Fruit fly (Drosophila melanogaster) whole organism, embryonic: Measurements from ENCODE around the gene Rsph3.
A peak's percentile ranks its signal among the peaks of the same experiment; 100 is the strongest.

Source experiments
- BEAF-32 ChIP-seq: fragments of 200-800 bp; sonication (Bioruptor generic); optimal IDR thresholded peaks from 3 replicates; lab custom pipeline; 2017; ENCODE audit warnings: missing biosample characterization, missing genetic modification characterization, mild to moderate bottlenecking, moderate library complexity, missing genetic modification reagents
- Bgb ChIP-seq: fragments of 200-800 bp; sonication (Bioruptor generic); IDR thresholded peaks from 2 replicates; pipeline ENCODE4 v1.3.6; 2022; ENCODE audit warnings: missing biosample characterization, missing genetic modification characterization; ENCODE audit not compliant: partially characterized antibody
- CG10267 ChIP-seq: fragments of 200-800 bp; sonication (Bioruptor generic); optimal IDR thresholded peaks from 2 replicates; lab custom pipeline; 2018; ENCODE audit warnings: missing biosample characterization, mild to moderate bottlenecking, missing genetic modification characterization, moderate library complexity
- CG10431 ChIP-seq: fragments of 200-800 bp; sonication (Bioruptor generic); optimal IDR thresholded peaks from 3 replicates; lab custom pipeline; 2018; ENCODE audit warnings: missing biosample characterization, mild to moderate bottlenecking, missing genetic modification characterization
- CG10654 ChIP-seq: fragments of 200-800 bp; sonication (Bioruptor generic); optimal IDR thresholded peaks from 2 replicates; lab custom pipeline; 2016; ENCODE audit warnings: missing biosample characterization, missing genetic modification characterization
- CG13287 ChIP-seq: fragments of 200-800 bp; sonication (Bioruptor generic); IDR thresholded peaks from 2 replicates; pipeline ENCODE4 v1.3.6; 2022; ENCODE audit warnings: missing biosample characterization, missing genetic modification characterization; ENCODE audit not compliant: partially characterized antibody
- CG16813 ChIP-seq: fragments of 200-800 bp; sonication (Bioruptor generic); IDR thresholded peaks from 3 replicates; pipeline ENCODE4 v1.3.6; 2022; ENCODE audit warnings: missing biosample characterization, missing genetic modification characterization; ENCODE audit not compliant: partially characterized antibody
- CG17829 ChIP-seq: fragments of 200-800 bp; optimal IDR thresholded peaks from 2 replicates; lab custom pipeline; 2019; ENCODE audit warnings: missing biosample characterization, mild to moderate bottlenecking, missing genetic modification characterization, moderate library complexity
- CG2199 ChIP-seq: fragments of 200-800 bp; sonication (Bioruptor generic); IDR thresholded peaks from 3 replicates; pipeline ENCODE4 v1.3.6; 2022; ENCODE audit warnings: missing biosample characterization, missing genetic modification characterization
- CG31365 ChIP-seq: fragments of 200-800 bp; sonication (Bioruptor generic); optimal IDR thresholded peaks from 2 replicates; lab custom pipeline; 2018; ENCODE audit warnings: missing biosample characterization, mild to moderate bottlenecking, missing genetic modification characterization
- CG42726 ChIP-seq: fragments of 200-800 bp; sonication (Bioruptor generic); IDR thresholded peaks from 2 replicates; pipeline ENCODE4 v1.3.6; 2022; ENCODE audit warnings: missing biosample characterization, missing genetic modification characterization; ENCODE audit not compliant: partially characterized antibody
- CG4617 ChIP-seq: fragments of 200-800 bp; sonication (Bioruptor generic); optimal IDR thresholded peaks from 3 replicates; lab custom pipeline; 2016; ENCODE audit warnings: missing biosample characterization, missing genetic modification characterization, borderline replicate concordance
- CG4854 ChIP-seq: fragments of 200-800 bp; sonication (Bioruptor generic); optimal IDR thresholded peaks from 2 replicates; lab custom pipeline; 2016; ENCODE audit warnings: missing biosample characterization, missing genetic modification characterization, inconsistent platforms
- CG5953 ChIP-seq: fragments of 200-800 bp; sonication (Bioruptor generic); IDR thresholded peaks from 2 replicates; pipeline ENCODE4 v1.3.6; 2022; ENCODE audit warnings: missing biosample characterization, missing genetic modification characterization
- CG6791 ChIP-seq: fragments of 200-800 bp; sonication (Bioruptor generic); IDR thresholded peaks from 3 replicates; pipeline ENCODE4 v1.3.6; 2022; ENCODE audit warnings: missing biosample characterization, missing genetic modification characterization; ENCODE audit not compliant: partially characterized antibody
- CG7357 ChIP-seq: fragments of 200-800 bp; sonication (Bioruptor generic); IDR thresholded peaks from 3 replicates; pipeline ENCODE4 v1.3.6; 2022; ENCODE audit warnings: missing biosample characterization, missing genetic modification characterization
- CG7372 ChIP-seq: fragments of 200-800 bp; sonication (Bioruptor generic); IDR thresholded peaks from 2 replicates; pipeline ENCODE4 v1.3.6; 2022; ENCODE audit warnings: missing biosample characterization, missing genetic modification characterization
- CTCF ChIP-seq: fragments of 200-800 bp; sonication (Bioruptor generic); optimal IDR thresholded peaks from 2 replicates; lab custom pipeline; 2017; ENCODE audit warnings: missing biosample characterization, mild to moderate bottlenecking, missing genetic modification characterization, moderate library complexity
- CkIIα-i1 ChIP-seq: fragments of 200-800 bp; sonication (Bioruptor generic); IDR thresholded peaks from 2 replicates; pipeline ENCODE4 v1.3.6; 2022; ENCODE audit warnings: missing biosample characterization, missing genetic modification characterization
- Dfd ChIP-seq, 2 experiments: fragments of >200 bp; optimal IDR thresholded peaks; 2 replicates each; lab custom pipeline; 2017; ENCODE audit warnings: missing biosample characterization in 2 of 2, missing genetic modification characterization in 2 of 2
- HmgZ ChIP-seq: fragments of 200-800 bp; sonication (Bioruptor generic); optimal IDR thresholded peaks from 2 replicates; lab custom pipeline; 2018; ENCODE audit warnings: missing biosample characterization, mild to moderate bottlenecking, missing genetic modification characterization
- Max ChIP-seq: fragments of 200-800 bp; sonication (Bioruptor generic); optimal IDR thresholded peaks from 2 replicates; lab custom pipeline; 2016; ENCODE audit warnings: missing biosample characterization, mild to moderate bottlenecking, missing genetic modification characterization
- NC2β ChIP-seq: fragments of 200-800 bp; sonication (Bioruptor generic); optimal IDR thresholded peaks from 2 replicates; lab custom pipeline; 2016; ENCODE audit warnings: missing biosample characterization, missing genetic modification characterization
- Opbp ChIP-seq: fragments of 200-800 bp; sonication (Bioruptor generic); IDR thresholded peaks from 3 replicates; pipeline ENCODE4 v1.3.6; 2022; ENCODE audit warnings: missing biosample characterization, missing genetic modification characterization; ENCODE audit not compliant: partially characterized antibody
- PHDP ChIP-seq: fragments of 200-800 bp; sonication (Bioruptor generic); optimal IDR thresholded peaks from 3 replicates; lab custom pipeline; 2018; ENCODE audit warnings: missing biosample characterization, mild to moderate bottlenecking, missing genetic modification characterization, moderate library complexity
- Ravus ChIP-seq: fragments of 200-800 bp; sonication (Bioruptor generic); IDR thresholded peaks from 2 replicates; pipeline ENCODE4 v1.3.6; 2022; ENCODE audit warnings: missing biosample characterization, missing genetic modification characterization
- Sin3A ChIP-seq: fragments of >200 bp; optimal IDR thresholded peaks from 2 replicates; lab custom pipeline; 2018
- Stat92E ChIP-seq, 3 experiments: fragments of >200 bp in 2 of 3; fragments of 200-800 bp in 1 of 3; sonication (Bioruptor generic) in 1 of 3; optimal IDR thresholded peaks; 2 replicates each; lab custom pipeline; 2017 to 2019; ENCODE audit warnings: missing biosample characterization in 3 of 3, missing genetic modification characterization in 3 of 3, mild to moderate bottlenecking in 1 of 3, moderate library complexity in 1 of 3
- YL-1 ChIP-seq: fragments of 200-800 bp; sonication (Bioruptor generic); optimal IDR thresholded peaks from 3 replicates; lab custom pipeline; 2017; ENCODE audit warnings: missing biosample characterization, mild to moderate bottlenecking, missing genetic modification characterization
- abd-A ChIP-seq: fragments of 200-800 bp; sonication (Bioruptor generic); optimal IDR thresholded peaks from 3 replicates; lab custom pipeline; 2019; ENCODE audit warnings: missing biosample characterization, mild to moderate bottlenecking, missing genetic modification characterization, moderate library complexity
- amos ChIP-seq: fragments of 200-800 bp; sonication (Bioruptor generic); IDR thresholded peaks from 2 replicates; pipeline ENCODE4 v1.3.6; 2022; ENCODE audit warnings: missing biosample characterization, missing genetic modification characterization; ENCODE audit not compliant: partially characterized antibody
- ash1 ChIP-seq: fragments of 200-800 bp; sonication (Bioruptor generic); optimal IDR thresholded peaks from 2 replicates; lab custom pipeline; 2018; ENCODE audit warnings: missing biosample characterization, mild to moderate bottlenecking, missing genetic modification characterization
- cas ChIP-seq: fragments of 200-800 bp; sonication (Bioruptor generic); IDR thresholded peaks from 2 replicates; pipeline ENCODE4 v1.3.6; 2022; ENCODE audit warnings: missing biosample characterization, missing genetic modification characterization
- chinmo ChIP-seq: fragments of 200-800 bp; sonication (Bioruptor generic); IDR thresholded peaks from 4 replicates; pipeline ENCODE4 v1.3.6; 2022; ENCODE audit warnings: missing biosample characterization, missing genetic modification characterization; ENCODE audit not compliant: partially characterized antibody
- crc ChIP-seq: fragments of 200-800 bp; sonication (Bioruptor generic); optimal IDR thresholded peaks from 2 replicates; lab custom pipeline; 2016; ENCODE audit warnings: missing biosample characterization, missing genetic modification characterization
- dati ChIP-seq: fragments of 200-800 bp; sonication (Bioruptor generic); IDR thresholded peaks from 2 replicates; pipeline ENCODE4 v1.3.6; 2022; ENCODE audit warnings: missing biosample characterization, missing genetic modification characterization
- dmrt99B ChIP-seq: fragments of 200-800 bp; sonication (Bioruptor generic); optimal IDR thresholded peaks from 2 replicates; lab custom pipeline; 2018; ENCODE audit warnings: missing biosample characterization, mild to moderate bottlenecking, missing genetic modification characterization, moderate library complexity
- fu2 ChIP-seq: fragments of 200-800 bp; sonication (Bioruptor generic); optimal IDR thresholded peaks from 2 replicates; lab custom pipeline; 2016; ENCODE audit warnings: missing biosample characterization, missing genetic modification characterization
- gce ChIP-seq: fragments of 200-800 bp; sonication (Bioruptor generic); IDR thresholded peaks from 3 replicates; pipeline ENCODE4 v1.3.6; 2022; ENCODE audit warnings: missing biosample characterization, missing genetic modification characterization
- gfzf ChIP-seq: fragments of 200-800 bp; sonication (Bioruptor generic); optimal IDR thresholded peaks from 2 replicates; lab custom pipeline; 2016; ENCODE audit warnings: missing biosample characterization, mild to moderate bottlenecking, missing genetic modification characterization, moderate library complexity
- knrl ChIP-seq: fragments of 200-800 bp; sonication (Bioruptor generic); IDR thresholded peaks from 3 replicates; pipeline ENCODE4 v1.3.6; 2022; ENCODE audit warnings: missing biosample characterization, missing genetic modification characterization; ENCODE audit not compliant: partially characterized antibody
- nau ChIP-seq: fragments of 200-800 bp; sonication (Bioruptor generic); optimal IDR thresholded peaks from 3 replicates; lab custom pipeline; 2017; ENCODE audit warnings: missing biosample characterization, mild to moderate bottlenecking, missing genetic modification characterization, missing genetic modification reagents
- nom ChIP-seq: fragments of 200-800 bp; sonication (Bioruptor generic); optimal IDR thresholded peaks from 2 replicates; lab custom pipeline; 2017; ENCODE audit warnings: missing biosample characterization, missing genetic modification characterization, mild to moderate bottlenecking, moderate library complexity, missing genetic modification reagents
- org-1 ChIP-seq: fragments of 200-800 bp; sonication (Bioruptor generic); optimal IDR thresholded peaks from 2 replicates; lab custom pipeline; 2017; ENCODE audit warnings: missing biosample characterization, missing genetic modification characterization
- pzg ChIP-seq: fragments of 200-800 bp; sonication (Bioruptor generic); optimal IDR thresholded peaks from 3 replicates; lab custom pipeline; 2018; ENCODE audit warnings: missing biosample characterization, mild to moderate bottlenecking, missing genetic modification characterization, moderate library complexity
- row ChIP-seq: fragments of 200-800 bp; sonication (Bioruptor generic); IDR thresholded peaks from 3 replicates; pipeline ENCODE4 v1.3.6; 2022; ENCODE audit warnings: missing biosample characterization, missing genetic modification characterization
- salm ChIP-seq: fragments of 200-800 bp; sonication (Bioruptor generic); optimal IDR thresholded peaks from 2 replicates; lab custom pipeline; 2018; ENCODE audit warnings: missing biosample characterization, mild to moderate bottlenecking, missing genetic modification characterization
- scrt ChIP-seq: fragments of 200-800 bp; sonication (Bioruptor generic); optimal IDR thresholded peaks from 2 replicates; lab custom pipeline; 2018; ENCODE audit warnings: missing biosample characterization, mild to moderate bottlenecking, missing genetic modification characterization, moderate library complexity
- stwl ChIP-seq: fragments of 200-800 bp; sonication (Bioruptor generic); optimal IDR thresholded peaks from 3 replicates; lab custom pipeline; 2018; ENCODE audit warnings: missing biosample characterization, mild to moderate bottlenecking, missing genetic modification characterization, moderate library complexity
- trem ChIP-seq: fragments of 200-800 bp; optimal IDR thresholded peaks from 3 replicates; lab custom pipeline; 2019; ENCODE audit warnings: missing biosample characterization, mild to moderate bottlenecking, missing genetic modification characterization, moderate library complexity

Rsph3 gene

dm6 chr3L:6763836-6764235 is 790 bp upstream of the Rsph3 start:
- no peak for TF ChIP-seq salm (tag; lab: Kevin White, UChicago)
- peak in 1 of 2 experiments; percentile 44 for TF ChIP-seq Dfd (GFP tag; optimal IDR thresholded peaks at IDR 0.05; lab: Kevin White, UChicago)
- no peak for TF ChIP-seq CG10654 (GFP tag; lab: Kevin White, UChicago)
- no peak for TF ChIP-seq CG7357 (GFP tag; lab: Robert Waterston, UW)
- no peak for TF ChIP-seq org-1 (GFP tag; lab: Kevin White, UChicago)
- no peak for TF ChIP-seq chinmo
- no peak for TF ChIP-seq abd-A (tag; lab: Kevin White, UChicago)
- TF ChIP-seq CG42726, result peak; percentile 60
- no peak for TF ChIP-seq gce (GFP tag; lab: Robert Waterston, UW)
- TF ChIP-seq CG16813 (GFP tag; lab: Robert Waterston, UW), result peak; percentile 48; the same call in 2 of the 3 replicates
- TF ChIP-seq CG7372, result no peak
- peak; percentile 70 for TF ChIP-seq Bgb (GFP tag; lab: Robert Waterston, UW)
- TF ChIP-seq Opbp (GFP tag; lab: Robert Waterston, UW), result peak; percentile 28; the same call in 1 of the 3 replicates
- TF ChIP-seq CG4854 (GFP tag; lab: Kevin White, UChicago), result no peak
- TF ChIP-seq crc (GFP tag; lab: Kevin White, UChicago), result no peak
- TF ChIP-seq nau (GFP tag; lab: Kevin White, UChicago), result no peak
- peak; percentile 18; the same call in 2 of the 3 replicates for TF ChIP-seq CG6791 (GFP tag; lab: Robert Waterston, UW)
- TF ChIP-seq PHDP (tag; lab: Kevin White, UChicago), result no peak
- peak; percentile 21 for TF ChIP-seq CTCF
- TF ChIP-seq amos, result peak; percentile 68
- TF ChIP-seq CG2199 (GFP tag; lab: Robert Waterston, UW), result peak; percentile 71; the same call in 1 of the 3 replicates
- TF ChIP-seq HmgZ, result no peak
- peak; percentile 64 for TF ChIP-seq knrl (GFP tag; lab: Robert Waterston, UW)
- TF ChIP-seq Ravus (GFP tag; lab: Robert Waterston, UW), result no peak
- no peak for TF ChIP-seq NC2β (GFP tag; lab: Kevin White, UChicago)
- no peak for TF ChIP-seq ash1
- no peak for TF ChIP-seq fu2
- TF ChIP-seq CG31365 (tag; lab: Kevin White, UChicago), result peak; percentile 57

DNA sequence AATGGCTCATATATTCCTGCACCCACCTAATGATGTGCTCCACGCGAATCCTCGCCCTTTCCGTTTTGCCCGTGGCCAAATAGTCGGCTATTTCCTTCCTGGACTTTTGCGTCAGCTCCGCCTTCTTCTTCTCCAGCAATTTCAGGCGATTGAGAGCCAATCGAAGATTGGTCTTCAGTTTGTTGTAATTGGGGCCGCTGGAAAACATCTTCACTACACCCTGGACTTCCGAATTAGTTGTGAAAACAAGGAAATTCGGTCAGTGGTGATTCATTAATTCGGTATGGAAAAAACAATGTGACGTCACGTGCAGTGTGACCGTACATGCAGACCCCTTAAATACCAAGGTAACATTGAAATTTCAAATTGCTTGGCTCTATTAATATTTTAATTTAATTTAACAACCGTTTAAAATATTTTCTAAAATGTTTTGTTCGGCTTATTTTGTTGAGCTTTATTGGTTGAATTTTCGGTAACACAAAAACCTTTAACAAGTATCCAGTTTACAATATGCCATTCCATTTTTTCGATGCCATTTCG is 6.8 kb downstream of the Rsph3 start, which contains the start of gene Ist1:
TSS of gene Ist1 (minus strand) at position 301 of the 540 bp plus-strand sequence.
- peak; percentile 43; the same call in 1 of the 3 replicates for TF ChIP-seq row (GFP tag; lab: Robert Waterston, UW)
- peak; percentile 50 for TF ChIP-seq stwl
- peak; percentile 4 for TF ChIP-seq CG10431 (GFP tag; lab: Kevin White, UChicago)
- TF ChIP-seq YL-1, result peak; percentile 47
- no peak for TF ChIP-seq CG5953
- TF ChIP-seq CG10267 (tag; lab: Kevin White, UChicago), result peak; percentile 32
- peak; percentile 7 for TF ChIP-seq scrt (GFP tag; lab: Kevin White, UChicago)
- TF ChIP-seq CG4617 (GFP tag; lab: Kevin White, UChicago), result peak; percentile 76
- TF ChIP-seq CG17829 (tag; lab: Kevin White, UChicago), result peak; percentile 9
- peak; percentile 29 for TF ChIP-seq Sin3A (lab: Kevin White, UChicago)
- TF ChIP-seq Stat92E (GFP tag; optimal IDR thresholded peaks at IDR 0.05; lab: Kevin White, UChicago), result peak in 1 of 3 experiments; percentile 14
- peak; percentile 45 for TF ChIP-seq trem (tag; lab: Kevin White, UChicago)
- no peak for TF ChIP-seq dmrt99B (tag; lab: Kevin White, UChicago)
- no peak for TF ChIP-seq CkIIα-i1 (GFP tag; lab: Robert Waterston, UW)
- no peak for TF ChIP-seq dati
- peak; percentile 71 for TF ChIP-seq gfzf (GFP tag; lab: Kevin White, UChicago)
- TF ChIP-seq nom, result peak; percentile 8
- TF ChIP-seq BEAF-32, result peak; percentile 16
- TF ChIP-seq CG13287, result peak; percentile 29; the same call in 1 of the 2 replicates
- no peak for TF ChIP-seq Max (GFP tag; lab: Kevin White, UChicago)
- peak; percentile 51 for TF ChIP-seq pzg
- no peak for TF ChIP-seq cas (GFP tag; lab: Robert Waterston, UW)
